Worm (Caenorhabditis elegans) whole organism, L4 larva: ENCODE data around the gene T13C5.9.

Experiments used
- ceh-28 ChIP-seq: fragments of 150-350 bp; optimal IDR thresholded peaks from 2 replicates; lab custom pipeline; 2014; ENCODE audit warnings: missing biosample characterization, missing genetic modification reagents, missing genetic modification characterization
- daf-12 ChIP-seq: fragments of 150-350 bp; optimal IDR thresholded peaks from 2 replicates; lab custom pipeline; 2014; ENCODE audit warnings: missing biosample characterization, missing genetic modification reagents, missing genetic modification characterization
- nhr-77 ChIP-seq: fragments of 150-350 bp; optimal IDR thresholded peaks from 2 replicates; lab custom pipeline; 2014; ENCODE audit warnings: missing biosample characterization, missing genetic modification characterization
- tra-1 ChIP-seq: fragments of 200-800 bp; sonication (Bioruptor generic); IDR thresholded peaks from 2 replicates; pipeline ENCODE4 v1.3.6; 2022; ENCODE audit warnings: missing genetic modification reagents, missing genetic modification characterization, missing compliant biosample characterization
- unc-62 ChIP-seq, 3 experiments: fragments of 150-350 bp in 1 of 3; sonication (generic microtip); optimal IDR thresholded peaks in 2 of 3; peaks in 1 of 3; 1 replicate in 1 of 3; 2 replicates in 2 of 3; lab custom pipeline; 2014 to 2017; ENCODE audit warnings: missing biosample characterization in 3 of 3, missing genetic modification characterization in 3 of 3, missing genetic modification reagents in 3 of 3, missing genotype in 1 of 3

ce11 chrX:6221097-6221496 lies 31.0 kb downstream of the T13C5.9 start:
- TF ChIP-seq daf-12 (tag; lab: Kevin White, UChicago) (no peak), nhr-77 (tag; lab: Kevin White, UChicago) (no peak), tra-1 (GFP tag; lab: Robert Waterston, UW) (no peak), unc-62 (GFP tag; optimal IDR thresholded peaks at IDR 0.05 in 1 of 2; lab: Kevin White, UChicago) (no peak), unc-62 (tag; optimal IDR thresholded peaks at IDR 0.05; lab: Kevin White, UChicago) (no peak), ceh-28 (tag; lab: Kevin White, UChicago) (no peak)
